Worm (Caenorhabditis elegans): Measurements from ENCODE around the gene T23G7.2.

- TF ChIP-seq nhr-77 (tag; optimal IDR thresholded peaks at IDR 0.05) (no peak), ztf-11 (tag; optimal IDR thresholded peaks at IDR 0.05) (no peak), egl-27 (tag; optimal IDR thresholded peaks at IDR 0.05) (no peak), ZK546.5 (tag; optimal IDR thresholded peaks at IDR 0.05) (no peak), R02D3.7 (tag; optimal IDR thresholded peaks at IDR 0.05) (peak; percentile 43), skn-1 (tag; optimal IDR thresholded peaks at IDR 0.05) (no peak), nhr-12 (tag; optimal IDR thresholded peaks at IDR 0.05) (no peak), nhr-237 (tag; optimal IDR thresholded peaks at IDR 0.05) (no peak), lin-39 (tag; optimal IDR thresholded peaks at IDR 0.05) (no peak)
Observed at ce11 chrII:9128132-9128531, 44.6 kb downstream of the T23G7.2 start.
